Worm (Caenorhabditis elegans): Measurements from ENCODE around the gene ZK470.14.

- no peak for TF ChIP-seq ztf-23 (GFP tag; IDR thresholded peaks at IDR 0.05)
- TF ChIP-seq T22C8.4 (GFP tag; IDR thresholded peaks at IDR 0.05): no peak
- TF ChIP-seq cog-1 (tag; optimal IDR thresholded peaks at IDR 0.05): no peak
- no peak for TF ChIP-seq tab-1 (GFP tag; IDR thresholded peaks at IDR 0.05)
These were observed 20.3 kb upstream of the ZK470.14 start for ce11 chrX:4146798-4147543.
